Worm (Caenorhabditis elegans): ENCODE data around the gene ace-1.

Gene ace-1

ce11 chrX:16366993-16367392 lies at the start of gene ace-1:
ace-1 (plus strand) TSS chrX:16367293.
- TF ChIP-seq peb-1 (tag; optimal IDR thresholded peaks at IDR 0.05) (no peak), nhr-237 (tag; optimal IDR thresholded peaks at IDR 0.05) (no peak), crh-2 (tag; optimal IDR thresholded peaks at IDR 0.05) (no peak), ztf-4 (tag; optimal IDR thresholded peaks at IDR 0.05) (no peak), fos-1 (tag; optimal IDR thresholded peaks at IDR 0.05) (no peak), F13H6.1 (tag; optimal IDR thresholded peaks at IDR 0.05) (no peak), sem-4 (tag; optimal IDR thresholded peaks at IDR 0.05) (no peak), nhr-21 (tag; optimal IDR thresholded peaks at IDR 0.05) (no peak), elt-3 (tag; optimal IDR thresholded peaks at IDR 0.05) (no peak), C34F6.9 (tag; optimal IDR thresholded peaks at IDR 0.05) (no peak), blmp-1 (tag; optimal IDR thresholded peaks at IDR 0.05; ENCODE audit: insufficient read depth) (no peak), lin-11 (tag; optimal IDR thresholded peaks at IDR 0.05) (no peak), egl-27 (tag; optimal IDR thresholded peaks at IDR 0.05) (no peak), ceh-82 (tag; optimal IDR thresholded peaks at IDR 0.05) (no peak), ztf-11 (tag; optimal IDR thresholded peaks at IDR 0.05) (no peak)

DNA sequence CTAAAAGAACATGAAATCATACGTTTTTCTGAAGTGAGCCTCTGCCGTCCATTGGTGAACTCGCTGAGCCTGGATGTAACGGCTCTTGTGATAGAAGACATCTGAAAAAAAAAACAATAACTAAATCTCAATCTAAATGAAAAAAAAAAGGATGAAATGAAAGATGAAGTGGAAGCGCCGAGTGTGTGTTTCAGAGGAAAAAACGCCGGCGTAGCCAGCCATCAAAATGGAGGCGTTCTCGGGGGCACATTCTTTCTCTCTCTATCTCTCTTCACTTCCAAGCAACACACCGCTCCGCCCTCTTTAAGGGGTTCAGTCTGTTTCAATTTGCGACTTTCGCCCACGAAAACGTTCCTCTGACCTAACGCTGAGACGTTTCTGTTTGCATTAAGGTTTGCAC lies 49.5 kb upstream of the ace-1 start, which contains the start of gene T01B4.3:
Gene T01B4.3, minus strand, starts transcription at position 101 of the 400 bp plus-strand sequence.
- TF ChIP-seq ceh-82 (tag; optimal IDR thresholded peaks at IDR 0.05) (no peak), lsy-2 (tag; optimal IDR thresholded peaks at IDR 0.05) (no peak), fos-1 (tag; optimal IDR thresholded peaks at IDR 0.05) (no peak), unc-39 (tag; optimal IDR thresholded peaks at IDR 0.05) (no peak), nhr-25 (tag; optimal IDR thresholded peaks at IDR 0.05) (no peak), ama-1 (optimal IDR thresholded peaks at IDR 0.05) (no peak)

ce11 chrX:16318248-16318647 lies 48.8 kb upstream of the ace-1 start:
- no peak for TF ChIP-seq fos-1 (tag; optimal IDR thresholded peaks at IDR 0.05)
- TF ChIP-seq nhr-21 (tag; optimal IDR thresholded peaks at IDR 0.05) = no peak

DNA sequence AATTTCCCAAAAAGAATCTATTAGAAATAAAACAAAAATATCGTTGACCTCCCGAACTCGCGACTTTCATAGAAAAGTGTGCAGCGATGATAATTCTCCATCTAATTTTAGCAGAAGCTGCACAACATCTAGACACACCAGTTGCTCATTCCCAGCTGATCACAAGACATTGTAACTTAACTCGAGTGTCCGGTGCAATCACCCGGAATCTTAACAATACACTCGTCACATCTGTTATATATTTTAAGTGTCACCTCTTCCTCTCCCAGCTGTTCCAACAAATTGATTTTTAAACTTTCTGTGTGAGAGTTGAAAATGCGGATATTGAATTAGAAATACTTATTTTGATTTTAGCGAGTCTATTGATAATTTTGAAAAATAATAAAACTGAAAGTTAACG lies 45.8 kb upstream of the ace-1 start:
- TF ChIP-seq zag-1 (tag; optimal IDR thresholded peaks at IDR 0.05) = no peak
- TF ChIP-seq C34F6.9 (tag; optimal IDR thresholded peaks at IDR 0.05) = no peak
- no peak for TF ChIP-seq nhr-25 (tag; optimal IDR thresholded peaks at IDR 0.05)
- TF ChIP-seq sma-9 (GFP tag; optimal IDR thresholded peaks at IDR 0.05) = no peak
- TF ChIP-seq sma-9 (tag; optimal IDR thresholded peaks at IDR 0.05) = no peak
- no peak for TF ChIP-seq ztf-11 (tag; optimal IDR thresholded peaks at IDR 0.05)
- no peak for TF ChIP-seq lin-11 (tag; optimal IDR thresholded peaks at IDR 0.05)
- no peak for TF ChIP-seq mbf-1 (tag; optimal IDR thresholded peaks at IDR 0.05)
- TF ChIP-seq unc-62 (GFP tag; optimal IDR thresholded peaks at IDR 0.05) = no peak
- TF ChIP-seq peb-1 (tag; optimal IDR thresholded peaks at IDR 0.05) = no peak
- no peak for TF ChIP-seq R02D3.7 (tag; optimal IDR thresholded peaks at IDR 0.05)
- no peak for TF ChIP-seq nhr-77 (tag; optimal IDR thresholded peaks at IDR 0.05)
- TF ChIP-seq ztf-1 (GFP tag; conservative IDR thresholded peaks at IDR 0.05) = no peak
- TF ChIP-seq nhr-10 (tag; optimal IDR thresholded peaks at IDR 0.05) = no peak
- TF ChIP-seq nhr-21 (tag; optimal IDR thresholded peaks at IDR 0.05) = no peak
- no peak for TF ChIP-seq lin-13 (GFP tag; optimal IDR thresholded peaks at IDR 0.05)
- TF ChIP-seq unc-39 (tag; optimal IDR thresholded peaks at IDR 0.05) = no peak
- TF ChIP-seq sma-3 (GFP tag; optimal IDR thresholded peaks at IDR 0.05) = no peak
- TF ChIP-seq unc-55 (GFP tag; optimal IDR thresholded peaks at IDR 0.05) = no peak

DNA sequence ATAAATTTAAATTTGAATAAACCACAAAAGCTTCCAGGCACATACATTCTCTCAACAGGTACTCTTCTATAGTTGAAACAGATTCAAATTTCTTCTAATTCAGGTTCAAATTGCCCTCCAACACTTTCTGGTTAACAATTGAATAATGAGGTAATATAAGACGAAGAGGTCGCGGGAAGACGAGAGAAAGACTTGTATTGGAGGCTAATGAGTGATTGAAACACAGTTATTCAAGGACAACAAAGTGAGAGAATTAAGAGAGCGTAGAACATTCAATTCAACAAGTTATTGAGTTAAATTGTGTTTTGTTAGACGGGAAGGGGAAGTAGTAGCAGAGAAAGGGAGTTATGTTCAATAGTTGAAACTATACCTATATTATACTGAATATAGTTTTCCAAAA lies 45.2 kb upstream of the ace-1 start:
- TF ChIP-seq nhr-6 (tag; optimal IDR thresholded peaks at IDR 0.05) = no peak
- peak; percentile 51 for TF ChIP-seq nhr-25 (tag; optimal IDR thresholded peaks at IDR 0.05)

ce11 chrX:16324222-16324621 lies 42.9 kb upstream of the ace-1 start:
- TF ChIP-seq elt-1 (tag; optimal IDR thresholded peaks at IDR 0.05) (no peak), F13H6.1 (tag; optimal IDR thresholded peaks at IDR 0.05) (no peak), sem-4 (tag; optimal IDR thresholded peaks at IDR 0.05) (peak; percentile 45), mdl-1 (tag; optimal IDR thresholded peaks at IDR 0.05) (peak in 1 of 2 experiments; percentile 15)
